Worm (Caenorhabditis elegans) whole organism, L4 larva: Measurements from ENCODE around the gene F54D12.10.

Experiments used
- F37D6.2 ChIP-seq: sonication (generic microtip); optimal IDR thresholded peaks from 2 replicates; lab custom pipeline; 2016; ENCODE audit warnings: mild to moderate bottlenecking, missing genetic modification characterization, missing compliant biosample characterization
- F44E2.7 ChIP-seq: fragments of 200-800 bp; sonication (Bioruptor generic); IDR thresholded peaks from 2 replicates; pipeline ENCODE4 v2.1.2; 2022; ENCODE audit warnings: missing genetic modification characterization, missing compliant biosample characterization
- Y105C5A.15 ChIP-seq: fragments of 200-800 bp; sonication (Bioruptor generic); IDR thresholded peaks from 2 replicates; pipeline ENCODE4 v1.3.6; 2022; ENCODE audit warnings: missing genetic modification characterization, missing compliant biosample characterization
- ZK337.2 ChIP-seq: fragments of 200-800 bp; sonication (Bioruptor generic); IDR thresholded peaks from 2 replicates; pipeline ENCODE4 v1.3.6; 2022; ENCODE audit warnings: missing genetic modification reagents, missing genetic modification characterization, missing compliant biosample characterization
- aha-1 ChIP-seq: fragments of 150-350 bp; peaks from one replicate; lab custom pipeline; 2014; ENCODE audit warnings: missing biosample characterization, missing genetic modification characterization
- ceh-20 ChIP-seq: fragments of 200-800 bp; sonication (Bioruptor generic); IDR thresholded peaks from 2 replicates; pipeline ENCODE4 v1.3.6; 2022; ENCODE audit warnings: missing genetic modification reagents, missing genetic modification characterization, missing compliant biosample characterization
- ceh-28 ChIP-seq: fragments of 150-350 bp; optimal IDR thresholded peaks from 2 replicates; lab custom pipeline; 2014; ENCODE audit warnings: missing biosample characterization, missing genetic modification reagents, missing genetic modification characterization
- ceh-62 ChIP-seq: sonication (generic microtip); optimal IDR thresholded peaks from 2 replicates; lab custom pipeline; 2017; ENCODE audit warnings: missing biosample characterization, missing genetic modification characterization
- ceh-82 ChIP-seq: sonication (generic microtip); optimal IDR thresholded peaks from 2 replicates; lab custom pipeline; 2017; ENCODE audit warnings: missing biosample characterization, missing genetic modification characterization
- ces-1 ChIP-seq: fragments of 150-350 bp; sonication (generic microtip); optimal IDR thresholded peaks from 4 replicates; lab custom pipeline; 2014; ENCODE audit warnings: missing biosample characterization, missing genetic modification reagents, missing genetic modification characterization
- cey-2 ChIP-seq: sonication (generic microtip); optimal IDR thresholded peaks from 3 replicates; lab custom pipeline; 2017; ENCODE audit warnings: missing genetic modification characterization, mild to moderate bottlenecking, missing compliant biosample characterization, antibody characterized with exemption, borderline replicate concordance; ENCODE audit not compliant: insufficient read depth
- daf-12 ChIP-seq: fragments of 150-350 bp; optimal IDR thresholded peaks from 2 replicates; lab custom pipeline; 2014; ENCODE audit warnings: missing biosample characterization, missing genetic modification reagents, missing genetic modification characterization
- daf-16 ChIP-seq, 3 experiments: sonication (generic microtip); optimal IDR thresholded peaks; 2 replicates each; lab custom pipeline; 2016 to 2017; ENCODE audit warnings: missing genetic modification characterization in 3 of 3, missing genetic modification reagents in 3 of 3, mild to moderate bottlenecking in 2 of 3, missing compliant biosample characterization in 2 of 3, missing biosample characterization in 1 of 3, moderate library complexity in 1 of 3
- daf-19 ChIP-seq: fragments of 200-800 bp; sonication (Bioruptor generic); conservative IDR thresholded peaks from 2 replicates; pipeline ENCODE4 v1.3.6; 2022; ENCODE audit warnings: missing genetic modification characterization, missing compliant biosample characterization
- dmd-6 ChIP-seq: fragments of 200-800 bp; sonication (Bioruptor generic); IDR thresholded peaks from 2 replicates; pipeline ENCODE4 v1.3.6; 2022; ENCODE audit warnings: missing genetic modification reagents, missing genetic modification characterization, missing compliant biosample characterization
- dve-1 ChIP-seq: sonication (generic microtip); optimal IDR thresholded peaks from 2 replicates; lab custom pipeline; 2017; ENCODE audit warnings: antibody characterized with exemption, mild to moderate bottlenecking, missing genetic modification characterization, missing compliant biosample characterization; ENCODE audit not compliant: insufficient read depth
- hif-1 ChIP-seq, 2 experiments: sonication (generic microtip); optimal IDR thresholded peaks; 2 replicates each; lab custom pipeline; 2016 to 2017; ENCODE audit warnings: missing compliant biosample characterization in 2 of 2, missing genetic modification characterization in 2 of 2, missing genetic modification reagents in 2 of 2, missing genotype in 2 of 2, mild to moderate bottlenecking in 1 of 2
- hlh-30 ChIP-seq: sonication (generic microtip); optimal IDR thresholded peaks from 2 replicates; lab custom pipeline; 2017; ENCODE audit warnings: antibody characterized with exemption, mild to moderate bottlenecking, missing genetic modification characterization, missing compliant biosample characterization; ENCODE audit not compliant: insufficient read depth
- jun-1 ChIP-seq: fragments of 150-350 bp; optimal IDR thresholded peaks from 2 replicates; lab custom pipeline; 2014; ENCODE audit warnings: missing biosample characterization, missing genetic modification reagents, missing genetic modification characterization
- lin-1 ChIP-seq: fragments of 200-800 bp; sonication (Bioruptor generic); IDR thresholded peaks from 2 replicates; pipeline ENCODE4 v1.3.6; 2022; ENCODE audit warnings: missing genetic modification reagents, missing genetic modification characterization, missing compliant biosample characterization
- lin-29 ChIP-seq: fragments of 200-800 bp; sonication (Bioruptor generic); IDR thresholded peaks from 2 replicates; pipeline ENCODE4 v1.3.6; 2022; ENCODE audit warnings: missing genetic modification reagents, missing genetic modification characterization, missing compliant biosample characterization
- lin-38 ChIP-seq: fragments of 200-800 bp; sonication (Bioruptor generic); IDR thresholded peaks from 2 replicates; pipeline ENCODE4 v1.3.6; 2022; ENCODE audit warnings: missing genetic modification reagents, missing genetic modification characterization, missing compliant biosample characterization
- lin-39 ChIP-seq: fragments of 150-350 bp; optimal IDR thresholded peaks from 2 replicates; lab custom pipeline; 2014; ENCODE audit warnings: missing biosample characterization, missing genetic modification reagents, missing genetic modification characterization
- lir-3 ChIP-seq: sonication (generic microtip); optimal IDR thresholded peaks from 2 replicates; lab custom pipeline; 2016; ENCODE audit warnings: mild to moderate bottlenecking, missing genetic modification characterization, missing compliant biosample characterization
- mxl-3 ChIP-seq: fragments of 200-800 bp; sonication (Bioruptor generic); optimal IDR thresholded peaks from 2 replicates; lab custom pipeline; 2018; ENCODE audit warnings: mild to moderate bottlenecking, missing genetic modification characterization, missing compliant biosample characterization
- nhr-102 ChIP-seq: sonication (generic microtip); optimal IDR thresholded peaks from 2 replicates; lab custom pipeline; 2016; ENCODE audit warnings: mild to moderate bottlenecking, missing genetic modification characterization, moderate library complexity, missing compliant biosample characterization
- nhr-25 ChIP-seq: sonication (generic microtip); optimal IDR thresholded peaks from 2 replicates; lab custom pipeline; 2017; ENCODE audit warnings: missing genetic modification characterization, mild to moderate bottlenecking, missing compliant biosample characterization, antibody characterized with exemption, moderate library complexity, borderline replicate concordance; ENCODE audit not compliant: insufficient read depth
- nhr-6 ChIP-seq: fragments of 150-350 bp; optimal IDR thresholded peaks from 2 replicates; lab custom pipeline; 2014; ENCODE audit warnings: missing biosample characterization, missing genetic modification characterization
- nhr-77 ChIP-seq: fragments of 150-350 bp; optimal IDR thresholded peaks from 2 replicates; lab custom pipeline; 2014; ENCODE audit warnings: missing biosample characterization, missing genetic modification characterization
- set-16 ChIP-seq: fragments of 200-800 bp; sonication (Bioruptor generic); IDR thresholded peaks from 2 replicates; pipeline ENCODE4 v1.3.6; 2022; ENCODE audit warnings: missing genetic modification reagents, missing genetic modification characterization, missing compliant biosample characterization
- skn-1 ChIP-seq: fragments of 150-350 bp; optimal IDR thresholded peaks from 2 replicates; lab custom pipeline; 2014; ENCODE audit warnings: missing biosample characterization, missing genetic modification characterization
- tag-97 ChIP-seq: fragments of 200-800 bp; sonication (Bioruptor generic); IDR thresholded peaks from 2 replicates; pipeline ENCODE4 v1.3.6; 2022; ENCODE audit warnings: missing genetic modification characterization, missing compliant biosample characterization
- zag-1 ChIP-seq: fragments of 150-350 bp; optimal IDR thresholded peaks from 2 replicates; lab custom pipeline; 2014; ENCODE audit warnings: missing biosample characterization, missing genetic modification characterization
- zfp-2 ChIP-seq: sonication (generic microtip); optimal IDR thresholded peaks from 2 replicates; lab custom pipeline; 2016; ENCODE audit warnings: mild to moderate bottlenecking, missing genetic modification characterization, missing compliant biosample characterization
- ztf-7 ChIP-seq: fragments of 150-350 bp; optimal IDR thresholded peaks from 2 replicates; lab custom pipeline; 2014; ENCODE audit warnings: missing biosample characterization, missing genetic modification characterization

The F54D12.10 gene

DNA sequence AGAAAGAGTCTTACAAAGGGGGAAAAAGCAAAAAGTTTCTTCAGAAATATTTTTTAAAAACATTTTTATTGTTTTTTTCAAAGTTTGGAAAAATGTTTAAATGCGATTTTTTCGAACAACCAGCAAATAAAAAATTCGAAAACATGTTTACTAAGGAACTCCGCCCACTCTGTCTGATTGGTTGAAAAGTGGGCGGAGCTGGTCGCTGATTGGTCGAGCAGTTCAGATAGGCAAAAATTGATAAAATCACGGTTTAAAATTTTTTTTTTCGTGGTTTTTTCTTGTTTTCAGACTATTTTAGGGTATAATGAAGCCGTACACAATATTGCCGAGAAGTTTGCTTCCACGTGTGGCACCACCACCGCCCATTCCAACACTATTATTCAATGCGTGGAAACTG is 6.0 kb downstream of the F54D12.10 start:
- no peak for TF ChIP-seq lir-3 (tag; lab: Kevin White, UChicago)
- no peak for TF ChIP-seq cey-2 (tag; lab: Kevin White, UChicago)
- TF ChIP-seq daf-16 (GFP tag; optimal IDR thresholded peaks at IDR 0.05; lab: Kevin White, UChicago) = no peak
- no peak for TF ChIP-seq daf-16 (tag; optimal IDR thresholded peaks at IDR 0.05; lab: Kevin White, UChicago)
- no peak for TF ChIP-seq nhr-25 (tag; lab: Kevin White, UChicago)
- TF ChIP-seq ztf-7 (tag; lab: Kevin White, UChicago) = no peak
- no peak for TF ChIP-seq dve-1
- TF ChIP-seq skn-1 (tag; lab: Kevin White, UChicago) = no peak
- no peak for TF ChIP-seq nhr-102 (tag; lab: Kevin White, UChicago)
- no peak for TF ChIP-seq jun-1
- TF ChIP-seq ceh-20 = no peak
- TF ChIP-seq ceh-82 (tag; lab: Kevin White, UChicago) = no peak
- no peak for TF ChIP-seq dmd-6 (GFP tag; lab: Robert Waterston, UW)
- no peak for TF ChIP-seq daf-19 (GFP tag; lab: Robert Waterston, UW)
- TF ChIP-seq, all 104 proteins: peak for 0

ce11 chrII:1371533-1371932 is 6.6 kb downstream of the F54D12.10 start:
- TF ChIP-seq set-16 (peak; percentile 73), aha-1 (tag; lab: Kevin White, UChicago) (no peak)

DNA sequence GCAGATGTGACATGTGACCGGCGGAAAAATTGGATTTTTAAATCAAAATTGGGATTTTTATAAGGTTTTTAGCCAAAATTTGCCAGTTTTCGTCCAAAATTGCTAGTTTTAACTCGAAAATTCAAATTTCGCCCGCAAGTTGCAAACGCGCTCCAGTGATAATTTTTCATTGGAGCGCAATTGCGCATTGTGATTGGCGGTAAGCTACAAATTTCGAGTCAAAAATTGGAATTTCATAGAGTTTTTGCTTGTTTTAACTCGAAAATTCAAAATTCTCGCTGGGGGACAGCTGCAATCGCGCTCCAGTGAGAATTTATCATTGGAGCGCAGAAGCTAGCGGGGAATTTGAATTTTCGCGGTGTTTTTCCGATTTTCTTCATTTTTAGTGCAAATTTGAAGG is 8.8 kb downstream of the F54D12.10 start:
- no peak for TF ChIP-seq mxl-3
- no peak for TF ChIP-seq ceh-62
- TF ChIP-seq lin-38 (GFP tag; lab: Robert Waterston, UW) = peak; percentile 88
- no peak for TF ChIP-seq ces-1 (GFP tag; lab: Kevin White, UChicago)
- TF ChIP-seq, all 104 proteins: peak for 1

- no peak for TF ChIP-seq daf-19 (GFP tag; lab: Robert Waterston, UW)
- peak; percentile 54 for TF ChIP-seq ceh-28 (tag; lab: Kevin White, UChicago)
- TF ChIP-seq hif-1 (tag; optimal IDR thresholded peaks at IDR 0.05; lab: Kevin White, UChicago) = no peak
- TF ChIP-seq zfp-2 = no peak
Measured at ce11 chrII:1368756-1369155, 9.4 kb downstream of the F54D12.10 start.

- TF ChIP-seq ZK337.2 (no peak), ceh-28 (tag; lab: Kevin White, UChicago) (no peak), lin-29 (GFP tag; lab: Robert Waterston, UW) (no peak), zag-1 (no peak), hlh-30 (tag; lab: Kevin White, UChicago) (no peak), tag-97 (GFP tag; lab: Robert Waterston, UW) (no peak), F37D6.2 (no peak), nhr-77 (tag; lab: Kevin White, UChicago) (no peak), Y105C5A.15 (GFP tag; lab: Robert Waterston, UW) (no peak), daf-12 (tag; lab: Kevin White, UChicago) (no peak), lin-1 (no peak), nhr-6 (tag; lab: Kevin White, UChicago) (no peak), lin-39 (tag; lab: Kevin White, UChicago) (no peak), dmd-6 (GFP tag; lab: Robert Waterston, UW) (no peak), F44E2.7 (no peak)
Measured at ce11 chrII:1365985-1366384, 12.2 kb downstream of the F54D12.10 start.
